Fruit fly (Drosophila melanogaster) whole organism, prepupa: ENCODE measurements at regions not wholly inside any gene's neighbourhood (a gene's known extent, or its start where the extent isn't known, plus 50 kb on each side); places are given as distances from the start of the nearest gene placed in this dataset.
A peak's percentile ranks its signal among the peaks of the same experiment; 100 is the strongest.

Experiments used
- Blimp-1 ChIP-seq: fragments of 200-800 bp; sonication (Bioruptor generic); optimal IDR thresholded peaks from 3 replicates; lab custom pipeline; 2017; ENCODE audit warnings: missing biosample characterization, missing genetic modification characterization, mild to moderate bottlenecking, moderate library complexity, missing genetic modification reagents
- CG10631 ChIP-seq: fragments of 200-800 bp; sonication (Bioruptor generic); optimal IDR thresholded peaks from 2 replicates; lab custom pipeline; 2016; ENCODE audit warnings: missing biosample characterization, missing genetic modification characterization
- CG11294 ChIP-seq: fragments of 200-800 bp; sonication (Bioruptor generic); IDR thresholded peaks from 2 replicates; pipeline ENCODE4 v1.3.6; 2022; ENCODE audit warnings: missing biosample characterization, missing genetic modification characterization
- CG11762 ChIP-seq: fragments of 200-800 bp; sonication (Bioruptor generic); optimal IDR thresholded peaks from 3 replicates; lab custom pipeline; 2016; ENCODE audit warnings: missing biosample characterization, missing genetic modification characterization; ENCODE audit not compliant: insufficient read depth
- CG15336 ChIP-seq: fragments of 200-800 bp; sonication (Bioruptor generic); IDR thresholded peaks from 2 replicates; pipeline ENCODE4 v1.3.6; 2022; ENCODE audit warnings: missing biosample characterization, missing genetic modification characterization
- CG16779 ChIP-seq: fragments of 200-800 bp; sonication (Bioruptor generic); optimal IDR thresholded peaks from 3 replicates; lab custom pipeline; 2017; ENCODE audit warnings: missing biosample characterization, mild to moderate bottlenecking, missing genetic modification characterization
- CG3032 ChIP-seq: fragments of 200-800 bp; optimal IDR thresholded peaks from 2 replicates; lab custom pipeline; 2019; ENCODE audit warnings: missing biosample characterization, mild to moderate bottlenecking, missing genetic modification characterization, moderate library complexity
- CG31627 ChIP-seq: fragments of 200-800 bp; sonication (Bioruptor generic); optimal IDR thresholded peaks from 3 replicates; lab custom pipeline; 2016; ENCODE audit warnings: missing biosample characterization, missing genetic modification characterization
- CG32006 ChIP-seq: fragments of 200-800 bp; sonication (Bioruptor generic); optimal IDR thresholded peaks from 3 replicates; lab custom pipeline; 2017; ENCODE audit warnings: missing biosample characterization, mild to moderate bottlenecking, missing genetic modification characterization
- CG34406 ChIP-seq: fragments of 200-800 bp; sonication (Bioruptor generic); optimal IDR thresholded peaks from 3 replicates; lab custom pipeline; 2016; ENCODE audit warnings: missing biosample characterization, missing genetic modification characterization
- CG3919 ChIP-seq: fragments of 200-800 bp; sonication (Bioruptor generic); optimal IDR thresholded peaks from 3 replicates; lab custom pipeline; 2016; ENCODE audit warnings: missing biosample characterization, missing genetic modification characterization
- CG4318 ChIP-seq: fragments of 200-800 bp; sonication (Bioruptor generic); optimal IDR thresholded peaks from 3 replicates; lab custom pipeline; 2017; ENCODE audit warnings: missing biosample characterization, mild to moderate bottlenecking, missing genetic modification characterization
- CG6163 ChIP-seq: fragments of 200-800 bp; sonication (Bioruptor generic); IDR thresholded peaks from 3 replicates; pipeline ENCODE4 v1.3.6; 2022; ENCODE audit warnings: missing biosample characterization, missing genetic modification characterization
- CG6792 ChIP-seq: fragments of 200-800 bp; sonication (Bioruptor generic); optimal IDR thresholded peaks from 3 replicates; lab custom pipeline; 2016; ENCODE audit warnings: missing biosample characterization, missing genetic modification characterization
- CG6854 ChIP-seq: fragments of 200-800 bp; sonication (Bioruptor generic); optimal IDR thresholded peaks from 2 replicates; lab custom pipeline; 2017; ENCODE audit warnings: missing biosample characterization, mild to moderate bottlenecking, missing genetic modification characterization
- CG7368 ChIP-seq: fragments of 200-800 bp; sonication (Bioruptor generic); optimal IDR thresholded peaks from 3 replicates; lab custom pipeline; 2016; ENCODE audit warnings: missing biosample characterization, missing genetic modification characterization
- CG8632 ChIP-seq: fragments of 200-800 bp; sonication (Bioruptor generic); optimal IDR thresholded peaks from 3 replicates; lab custom pipeline; 2016; ENCODE audit warnings: missing biosample characterization, missing genetic modification characterization
- Eip75B ChIP-seq: fragments of 200-800 bp; sonication (Bioruptor generic); optimal IDR thresholded peaks from 3 replicates; lab custom pipeline; 2016; ENCODE audit warnings: missing biosample characterization, missing genetic modification characterization
- Eip78C ChIP-seq: fragments of 200-800 bp; sonication (Bioruptor generic); peaks from one replicate; lab custom pipeline; 2016; ENCODE audit warnings: missing biosample characterization, missing genetic modification characterization
- Ets96B ChIP-seq: fragments of 200-800 bp; optimal IDR thresholded peaks from 2 replicates; lab custom pipeline; 2019; ENCODE audit warnings: missing biosample characterization, mild to moderate bottlenecking, missing genetic modification characterization, moderate library complexity
- Gug ChIP-seq: fragments of 200-800 bp; sonication (Bioruptor generic); IDR thresholded peaks from 2 replicates; pipeline ENCODE4 v1.3.6; 2022; ENCODE audit warnings: missing biosample characterization, missing genetic modification characterization
- Hr38 ChIP-seq: sonication (Bioruptor generic); optimal IDR thresholded peaks from 2 replicates; lab custom pipeline; 2016; ENCODE audit warnings: missing biosample characterization, missing genetic modification characterization
- Hr39 ChIP-seq: fragments of 200-800 bp; sonication (Bioruptor generic); optimal IDR thresholded peaks from 2 replicates; lab custom pipeline; 2016; ENCODE audit warnings: missing biosample characterization, missing genetic modification characterization
- Hr4 ChIP-seq: fragments of 200-800 bp; sonication (Bioruptor generic); optimal IDR thresholded peaks from 3 replicates; lab custom pipeline; 2016; ENCODE audit warnings: missing biosample characterization, missing genetic modification characterization
- Lpt ChIP-seq: fragments of 200-800 bp; sonication (Bioruptor generic); optimal IDR thresholded peaks from 3 replicates; lab custom pipeline; 2016; ENCODE audit warnings: missing biosample characterization, missing genetic modification characterization
- Met ChIP-seq: fragments of 200-800 bp; sonication (Bioruptor generic); optimal IDR thresholded peaks from 3 replicates; lab custom pipeline; 2016; ENCODE audit warnings: missing biosample characterization, missing genetic modification characterization
- Smox ChIP-seq: fragments of 200-800 bp; sonication (Bioruptor generic); optimal IDR thresholded peaks from 3 replicates; lab custom pipeline; 2016; ENCODE audit warnings: missing biosample characterization, missing genetic modification characterization
- Sox14 ChIP-seq: fragments of 200-800 bp; sonication (Bioruptor generic); optimal IDR thresholded peaks from 3 replicates; lab custom pipeline; 2016; ENCODE audit warnings: missing biosample characterization, missing genetic modification characterization
- Sox15 ChIP-seq: fragments of 200-800 bp; sonication (Bioruptor generic); optimal IDR thresholded peaks from 3 replicates; lab custom pipeline; 2016; ENCODE audit warnings: missing biosample characterization, missing genetic modification characterization
- achi ChIP-seq: fragments of 200-800 bp; sonication (Bioruptor generic); optimal IDR thresholded peaks from 3 replicates; lab custom pipeline; 2016; ENCODE audit warnings: missing biosample characterization, missing genetic modification characterization
- acj6 ChIP-seq: fragments of 200-800 bp; sonication (Bioruptor generic); optimal IDR thresholded peaks from 3 replicates; lab custom pipeline; 2016; ENCODE audit warnings: missing biosample characterization, missing genetic modification characterization
- cyc ChIP-seq: fragments of 200-800 bp; sonication (Bioruptor generic); optimal IDR thresholded peaks from 3 replicates; lab custom pipeline; 2016; ENCODE audit warnings: missing biosample characterization, missing genetic modification characterization
- dac ChIP-seq: fragments of 200-800 bp; sonication (Bioruptor generic); optimal IDR thresholded peaks from 2 replicates; lab custom pipeline; 2017; ENCODE audit warnings: missing biosample characterization, mild to moderate bottlenecking, missing genetic modification characterization
- dsx ChIP-seq: fragments of 200-800 bp; optimal IDR thresholded peaks from 3 replicates; lab custom pipeline; 2019; ENCODE audit warnings: missing biosample characterization, mild to moderate bottlenecking, missing genetic modification characterization, moderate library complexity; ENCODE audit not compliant: poor library complexity, severe bottlenecking
- esn ChIP-seq: fragments of 200-800 bp; sonication (Bioruptor generic); optimal IDR thresholded peaks from 2 replicates; lab custom pipeline; 2016; ENCODE audit warnings: missing biosample characterization, mild to moderate bottlenecking, missing genetic modification characterization, moderate library complexity
- fd59A ChIP-seq: fragments of 200-800 bp; sonication (Bioruptor generic); optimal IDR thresholded peaks from 2 replicates; lab custom pipeline; 2017; ENCODE audit warnings: missing biosample characterization, mild to moderate bottlenecking, missing genetic modification characterization, missing genetic modification reagents
- fkh ChIP-seq: fragments of 200-800 bp; sonication (Bioruptor generic); optimal IDR thresholded peaks from 3 replicates; lab custom pipeline; 2017; ENCODE audit warnings: missing biosample characterization, mild to moderate bottlenecking, missing genetic modification characterization, moderate library complexity
- lz ChIP-seq: fragments of 200-800 bp; sonication (Bioruptor generic); optimal IDR thresholded peaks from 3 replicates; lab custom pipeline; 2016; ENCODE audit warnings: missing biosample characterization, missing genetic modification characterization
- net ChIP-seq: fragments of 200-800 bp; sonication (Bioruptor generic); optimal IDR thresholded peaks from 3 replicates; lab custom pipeline; 2016; ENCODE audit warnings: missing biosample characterization, missing genetic modification characterization
- pdm3 ChIP-seq: fragments of 200-800 bp; sonication (Bioruptor generic); optimal IDR thresholded peaks from 3 replicates; lab custom pipeline; 2016; ENCODE audit warnings: missing biosample characterization, missing genetic modification characterization
- spab ChIP-seq: fragments of 200-800 bp; sonication (Bioruptor generic); optimal IDR thresholded peaks from 2 replicates; lab custom pipeline; 2017; ENCODE audit warnings: missing biosample characterization, mild to moderate bottlenecking, missing genetic modification characterization, missing genetic modification reagents
- svp ChIP-seq: fragments of 200-800 bp; sonication (Bioruptor generic); peaks from one replicate; lab custom pipeline; 2016; ENCODE audit warnings: missing biosample characterization, missing genetic modification characterization
- topi ChIP-seq: fragments of 200-800 bp; sonication (Bioruptor generic); optimal IDR thresholded peaks from 3 replicates; lab custom pipeline; 2016; ENCODE audit warnings: missing biosample characterization, missing genetic modification characterization
- vri ChIP-seq: fragments of 200-800 bp; sonication (Bioruptor generic); optimal IDR thresholded peaks from 3 replicates; lab custom pipeline; 2016; ENCODE audit warnings: missing biosample characterization, mild to moderate bottlenecking, missing genetic modification characterization

- TF ChIP-seq Smox (GFP tag; lab: Kevin White, UChicago), result peak; percentile 97
- peak; percentile 90 for TF ChIP-seq CG10631 (GFP tag; lab: Kevin White, UChicago)
- TF ChIP-seq fd59A (GFP tag; lab: Kevin White, UChicago), result peak; percentile 78
- peak; percentile 99 for TF ChIP-seq svp (GFP tag; lab: Kevin White, UChicago)
- peak; percentile 98 for TF ChIP-seq cyc (GFP tag; lab: Kevin White, UChicago)
- TF ChIP-seq Lpt, result peak; percentile 60
- peak; percentile 96 for TF ChIP-seq CG6792 (GFP tag; lab: Kevin White, UChicago)
- peak; percentile 91 for TF ChIP-seq CG7368
- peak; percentile 49 for TF ChIP-seq dac
- TF ChIP-seq CG8632, result peak; percentile 95
- TF ChIP-seq lz, result peak; percentile 98
- TF ChIP-seq CG32006 (GFP tag; lab: Kevin White, UChicago), result peak; percentile 81
- peak; percentile 35; the same call in 1 of the 2 replicates for TF ChIP-seq CG11294 (GFP tag; lab: Robert Waterston, UW)
- TF ChIP-seq achi (GFP tag; lab: Kevin White, UChicago), result peak; percentile 90
- peak; percentile 94 for TF ChIP-seq Eip75B (GFP tag; lab: Kevin White, UChicago)
- peak; percentile 94 for TF ChIP-seq acj6 (GFP tag; lab: Kevin White, UChicago)
- TF ChIP-seq CG4318 (GFP tag; lab: Kevin White, UChicago), result peak; percentile 53
- peak; percentile 76 for TF ChIP-seq CG11762 (GFP tag; lab: Kevin White, UChicago)
- peak; percentile 94 for TF ChIP-seq Sox14 (GFP tag; lab: Kevin White, UChicago)
- no peak for TF ChIP-seq Hr38 (GFP tag; lab: Kevin White, UChicago)
- peak; percentile 98 for TF ChIP-seq Met (GFP tag; lab: Kevin White, UChicago)
- peak; percentile 55; the same call in 1 of the 2 replicates for TF ChIP-seq Gug
- peak; percentile 98 for TF ChIP-seq CG31627 (GFP tag; lab: Kevin White, UChicago)
- TF ChIP-seq Hr39, result peak; percentile 98
- TF ChIP-seq net (GFP tag; lab: Kevin White, UChicago), result peak; percentile 87
Observed at dm6 chr3L:10328694-10329093, 55.7 kb downstream of the Or67d start (continued).

dm6 chr3L:10330389-10331041 lies 57.5 kb downstream of the Or67d start:
- TF ChIP-seq Sox14 (GFP tag; lab: Kevin White, UChicago), result no peak
- no peak for TF ChIP-seq CG34406 (GFP tag; lab: Kevin White, UChicago)
- TF ChIP-seq vri (GFP tag; lab: Kevin White, UChicago), result peak; percentile 73
- TF ChIP-seq Blimp-1 (GFP tag; lab: Kevin White, UChicago), result peak; percentile 94
- 0 out of 3 replicates have a peak, but pooled peaks have one; percentile 23 for TF ChIP-seq CG6163
- TF ChIP-seq CG15336 (GFP tag; lab: Robert Waterston, UW), result no peak
- no peak for TF ChIP-seq CG6792 (GFP tag; lab: Kevin White, UChicago)
- peak; percentile 44 for TF ChIP-seq Eip78C (GFP tag; lab: Kevin White, UChicago)

- TF ChIP-seq CG16779 (no peak), CG32006 (GFP tag; lab: Kevin White, UChicago) (peak; percentile 83), Sox15 (peak; percentile 60), Gug (peak; percentile 65), Ets96B (tag; lab: Kevin White, UChicago) (peak; percentile 66), pdm3 (GFP tag; lab: Kevin White, UChicago) (peak; percentile 75), CG4318 (GFP tag; lab: Kevin White, UChicago) (peak; percentile 63), fkh (no peak), topi (GFP tag; lab: Kevin White, UChicago) (peak; percentile 82), CG6854 (no peak), Eip75B (GFP tag; lab: Kevin White, UChicago) (peak; percentile 80), spab (GFP tag; lab: Kevin White, UChicago) (peak; percentile 65), Hr4 (peak; percentile 77), Hr39 (peak; percentile 86), CG3919 (GFP tag; lab: Kevin White, UChicago) (peak; percentile 75), esn (GFP tag; lab: Kevin White, UChicago) (peak; percentile 82), CG31627 (GFP tag; lab: Kevin White, UChicago) (peak; percentile 84), acj6 (GFP tag; lab: Kevin White, UChicago) (peak; percentile 76), CG15336 (GFP tag; lab: Robert Waterston, UW) (peak; percentile 72; the same call in 1 of the 2 replicates), dsx (GFP tag; lab: Kevin White, UChicago) (no peak), CG6792 (GFP tag; lab: Kevin White, UChicago) (peak; percentile 85), Lpt (peak; percentile 58), CG7368 (peak; percentile 62), cyc (GFP tag; lab: Kevin White, UChicago) (peak; percentile 87), dac (peak; percentile 52), CG3032 (tag; lab: Kevin White, UChicago) (peak; percentile 61)
Observed at dm6 chr3L:10331398-10332122, 58.6 kb downstream of the Or67d start.
